Worm (Caenorhabditis elegans) whole organism, young adult: ENCODE data around the gene egas-1.

Experiments used
- F23B12.7 ChIP-seq: sonication (generic microtip); optimal IDR thresholded peaks from 2 replicates; lab custom pipeline; 2017; ENCODE audit warnings: missing genetic modification characterization, mild to moderate bottlenecking, missing compliant biosample characterization, antibody characterized with exemption, moderate library complexity; ENCODE audit not compliant: insufficient read depth
- F57A8.1 ChIP-seq: fragments of 200-800 bp; sonication (Bioruptor generic); optimal IDR thresholded peaks from 2 replicates; lab custom pipeline; 2018; ENCODE audit warnings: mild to moderate bottlenecking, missing genetic modification characterization, moderate library complexity, missing compliant biosample characterization
- ama-1 ChIP-seq, 3 experiments: fragments of 150-350 bp in 1 of 3; sonication (generic microtip) in 2 of 3; optimal IDR thresholded peaks; 2 replicates each; lab custom pipeline; 2014 to 2018; ENCODE audit warnings: missing biosample characterization in 2 of 3, missing genetic modification characterization in 2 of 3, missing genetic modification reagents in 2 of 3
- ceh-58 ChIP-seq: fragments of 200-800 bp; sonication (Bioruptor generic); IDR thresholded peaks from 2 replicates; pipeline ENCODE4 v1.3.6; 2022; ENCODE audit warnings: missing genetic modification characterization, missing compliant biosample characterization
- hlh-26 ChIP-seq: fragments of 200-800 bp; sonication (Bioruptor generic); conservative IDR thresholded peaks from 2 replicates; pipeline ENCODE4 v1.3.6; 2022; ENCODE audit warnings: missing genetic modification reagents, missing genetic modification characterization, missing compliant biosample characterization
- hmg-1.2 ChIP-seq: fragments of 200-800 bp; sonication (Bioruptor generic); IDR thresholded peaks from 2 replicates; pipeline ENCODE4 v1.3.6; 2022; ENCODE audit warnings: missing genetic modification reagents, missing genetic modification characterization, missing compliant biosample characterization
- madf-6 ChIP-seq: fragments of 200-800 bp; sonication (Bioruptor generic); IDR thresholded peaks from 2 replicates; pipeline ENCODE4 v1.3.6; 2022; ENCODE audit warnings: missing genetic modification reagents, missing genetic modification characterization, missing compliant biosample characterization
- nfya-1 ChIP-seq: sonication (generic microtip); optimal IDR thresholded peaks from 2 replicates; lab custom pipeline; 2017; ENCODE audit warnings: antibody characterized with exemption, missing compliant biosample characterization, missing genetic modification characterization, borderline replicate concordance; ENCODE audit not compliant: insufficient read depth
- pha-4 ChIP-seq: fragments of 150-350 bp; sonication (generic microtip); optimal IDR thresholded peaks from 2 replicates; lab custom pipeline; 2014; ENCODE audit warnings: missing biosample characterization, missing genetic modification reagents, missing genetic modification characterization
- somi-1 ChIP-seq: fragments of 200-800 bp; sonication (Bioruptor generic); optimal IDR thresholded peaks from 2 replicates; lab custom pipeline; 2018; ENCODE audit warnings: mild to moderate bottlenecking, missing genetic modification characterization, missing compliant biosample characterization
- unc-62 ChIP-seq: fragments of 150-350 bp; optimal IDR thresholded peaks from 2 replicates; lab custom pipeline; 2014; ENCODE audit warnings: missing biosample characterization, missing genetic modification reagents, missing genetic modification characterization

ce11 chrV:18684455-18684987, 44.4 kb downstream of the egas-1 start, which contains the start of gene Y69H2.17:
- TF ChIP-seq somi-1 (GFP tag; lab: Kevin White, UChicago) (no peak), ama-1 (optimal IDR thresholded peaks at IDR 0.05; lab: Kevin White, UChicago) (no peak), ama-1 (GFP tag; optimal IDR thresholded peaks at IDR 0.05; lab: Kevin White, UChicago) (no peak), unc-62 (GFP tag; lab: Kevin White, UChicago) (no peak), hmg-1.2 (GFP tag; lab: Robert Waterston, UW) (no peak), ceh-58 (GFP tag; lab: Robert Waterston, UW) (no peak), pha-4 (no peak), hlh-26 (GFP tag; lab: Robert Waterston, UW) (no peak), madf-6 (GFP tag; lab: Robert Waterston, UW) (no peak), nfya-1 (tag; lab: Kevin White, UChicago) (no peak), F23B12.7 (tag; lab: Kevin White, UChicago) (no peak), F57A8.1 (GFP tag; lab: Kevin White, UChicago) (no peak)
